Worm (Caenorhabditis elegans): ENCODE data around the gene ZC449.5.

- TF ChIP-seq W03F9.2 (tag; optimal IDR thresholded peaks at IDR 0.05), result no peak
- no peak for TF ChIP-seq dao-5 (tag; optimal IDR thresholded peaks at IDR 0.05)
- no peak for TF ChIP-seq him-1 (tag; optimal IDR thresholded peaks at IDR 0.05)
Measured at ce11 chrX:5020996-5021395, 16.6 kb downstream of the ZC449.5 start, which contains the start of gene ZC449.2.

Measured in whole organism, L4/young adult.